Worm (Caenorhabditis elegans) whole organism, L1 larva: Measurements from ENCODE around the gene F18E2.15.

Source experiments
- ama-1 ChIP-seq: fragments of 150-350 bp; optimal IDR thresholded peaks from 2 replicates; lab custom pipeline; 2014
- egl-13 ChIP-seq: sonication (generic microtip); optimal IDR thresholded peaks from 2 replicates; lab custom pipeline; 2016; ENCODE audit warnings: missing genotype, missing genetic modification reagents, missing genetic modification characterization, missing compliant biosample characterization
- hlh-17 ChIP-seq: fragments of 200-800 bp; sonication (Bioruptor generic); optimal IDR thresholded peaks from 2 replicates; lab custom pipeline; 2018; ENCODE audit warnings: missing genetic modification characterization, mild to moderate bottlenecking, missing compliant biosample characterization, moderate library complexity, borderline replicate concordance
- hpl-2 ChIP-seq: fragments of 150-350 bp; optimal IDR thresholded peaks from 2 replicates; lab custom pipeline; 2014; ENCODE audit warnings: missing biosample characterization, missing genetic modification reagents, missing genetic modification characterization
- lin-15B ChIP-seq: fragments of 150-350 bp; sonication (generic microtip); optimal IDR thresholded peaks from 3 replicates; lab custom pipeline; 2014; ENCODE audit warnings: missing biosample characterization, missing genetic modification characterization
- nhr-11 ChIP-seq: fragments of 150-350 bp; optimal IDR thresholded peaks from 2 replicates; lab custom pipeline; 2014; ENCODE audit warnings: missing biosample characterization, missing genetic modification characterization
- nhr-47 ChIP-seq: sonication (generic microtip); optimal IDR thresholded peaks from 2 replicates; lab custom pipeline; 2016; ENCODE audit warnings: mild to moderate bottlenecking, missing genetic modification characterization, moderate library complexity, missing compliant biosample characterization
- pag-3 ChIP-seq: sonication (generic microtip); optimal IDR thresholded peaks from 2 replicates; lab custom pipeline; 2017; ENCODE audit warnings: missing genetic modification characterization, mild to moderate bottlenecking, missing compliant biosample characterization, antibody characterized with exemption, borderline replicate concordance; ENCODE audit not compliant: insufficient read depth
- pqm-1 ChIP-seq: sonication (generic microtip); optimal IDR thresholded peaks from 3 replicates; lab custom pipeline; 2017; ENCODE audit warnings: missing biosample characterization, missing genetic modification characterization
- skn-1 ChIP-seq: fragments of 150-350 bp; optimal IDR thresholded peaks from 2 replicates; lab custom pipeline; 2014; ENCODE audit warnings: missing biosample characterization, missing genetic modification characterization
- snpc-4 ChIP-seq: fragments of 150-350 bp; optimal IDR thresholded peaks from 2 replicates; lab custom pipeline; 2014; ENCODE audit warnings: missing biosample characterization, missing genetic modification characterization
- swsn-7 ChIP-seq: sonication (generic microtip); optimal IDR thresholded peaks from 2 replicates; lab custom pipeline; 2016; ENCODE audit warnings: missing genetic modification characterization, missing compliant biosample characterization
- unc-62 ChIP-seq: fragments of 150-350 bp; optimal IDR thresholded peaks from 2 replicates; lab custom pipeline; 2014; ENCODE audit warnings: missing biosample characterization, missing genetic modification reagents, missing genetic modification characterization
- xbp-1 ChIP-seq: sonication (generic microtip); optimal IDR thresholded peaks from 2 replicates; lab custom pipeline; 2016; ENCODE audit warnings: missing genetic modification characterization, missing compliant biosample characterization

DNA sequence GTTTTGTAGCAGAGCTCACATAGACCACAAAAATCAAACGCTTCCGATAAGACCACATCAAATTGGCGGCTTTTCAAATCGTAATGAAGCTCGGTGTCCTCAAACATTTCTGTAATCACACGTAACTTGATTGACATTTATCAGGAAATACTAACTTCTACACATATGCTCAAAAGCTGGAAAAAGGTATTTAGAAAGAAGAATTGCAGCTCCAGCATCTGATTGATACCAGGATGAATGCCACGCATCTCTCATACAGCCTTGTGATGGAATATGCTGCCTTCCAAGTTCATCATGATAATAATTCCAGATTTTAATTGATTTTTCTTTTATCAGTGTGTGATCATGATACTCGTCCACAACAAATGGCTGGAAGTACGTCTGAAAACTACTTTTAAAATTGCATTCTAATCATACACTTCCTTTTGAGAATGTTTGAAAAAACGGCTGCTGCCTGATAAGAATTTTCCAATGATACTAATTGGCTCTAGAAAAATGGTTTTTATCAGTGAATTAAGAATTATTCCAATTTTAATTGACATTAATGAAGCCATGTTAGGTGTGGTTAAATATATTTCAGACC is 36.2 kb upstream of the F18E2.15 start:
- TF ChIP-seq snpc-4 (no peak), xbp-1 (no peak), swsn-7 (no peak), hpl-2 (GFP tag; lab: Kevin White, UChicago) (no peak), hlh-17 (GFP tag; lab: Kevin White, UChicago) (no peak), ama-1 (lab: Kevin White, UChicago) (no peak), egl-13 (tag; lab: Kevin White, UChicago) (no peak), lin-15B (tag; lab: Kevin White, UChicago) (no peak), unc-62 (GFP tag; lab: Kevin White, UChicago) (no peak), nhr-47 (tag; lab: Kevin White, UChicago) (no peak), pag-3 (tag; lab: Kevin White, UChicago) (no peak), nhr-11 (tag; lab: Kevin White, UChicago) (no peak), pqm-1 (tag; lab: Kevin White, UChicago) (no peak), skn-1 (tag; lab: Kevin White, UChicago) (no peak)
